Fruit fly (Drosophila melanogaster) whole organism, prepupa: ENCODE results near the gene CG31807.

ENCODE experiments used
- CG11762 ChIP-seq: fragments of 200-800 bp; sonication (Bioruptor generic); optimal IDR thresholded peaks from 3 replicates; lab custom pipeline; 2016; ENCODE audit warnings: missing biosample characterization, missing genetic modification characterization; ENCODE audit not compliant: insufficient read depth
- CG6792 ChIP-seq: fragments of 200-800 bp; sonication (Bioruptor generic); optimal IDR thresholded peaks from 3 replicates; lab custom pipeline; 2016; ENCODE audit warnings: missing biosample characterization, missing genetic modification characterization
- achi ChIP-seq: fragments of 200-800 bp; sonication (Bioruptor generic); optimal IDR thresholded peaks from 3 replicates; lab custom pipeline; 2016; ENCODE audit warnings: missing biosample characterization, missing genetic modification characterization
- acj6 ChIP-seq: fragments of 200-800 bp; sonication (Bioruptor generic); optimal IDR thresholded peaks from 3 replicates; lab custom pipeline; 2016; ENCODE audit warnings: missing biosample characterization, missing genetic modification characterization
- net ChIP-seq: fragments of 200-800 bp; sonication (Bioruptor generic); optimal IDR thresholded peaks from 3 replicates; lab custom pipeline; 2016; ENCODE audit warnings: missing biosample characterization, missing genetic modification characterization
- pdm3 ChIP-seq: fragments of 200-800 bp; sonication (Bioruptor generic); optimal IDR thresholded peaks from 3 replicates; lab custom pipeline; 2016; ENCODE audit warnings: missing biosample characterization, missing genetic modification characterization

dm6 chr2L:16727578-16728023 is 43.8 kb upstream of the CG31807 start, which contains the start of gene VhaSFD:
- TF ChIP-seq acj6 (GFP tag; lab: Kevin White, UChicago) (no peak), CG6792 (GFP tag; lab: Kevin White, UChicago) (no peak), CG11762 (GFP tag; lab: Kevin White, UChicago) (no peak), net (GFP tag; lab: Kevin White, UChicago) (no peak), achi (GFP tag; lab: Kevin White, UChicago) (peak; percentile 33), pdm3 (no peak)
